Worm (Caenorhabditis elegans) whole organism, L4/young adult: ENCODE measurements around the gene mkk-4.

Experiments
- dao-5 ChIP-seq: sonication (generic microtip); optimal IDR thresholded peaks from 2 replicates; lab custom pipeline; 2016; ENCODE audit warnings: missing genotype, missing genetic modification characterization, moderate library complexity, missing compliant biosample characterization
- him-1 ChIP-seq: sonication (generic microtip); optimal IDR thresholded peaks from 2 replicates; lab custom pipeline; 2016; ENCODE audit warnings: missing genotype, missing genetic modification reagents, missing genetic modification characterization, missing compliant biosample characterization

- no peak for TF ChIP-seq him-1 (tag; lab: Kevin White, UChicago)
- no peak for TF ChIP-seq dao-5 (tag; lab: Kevin White, UChicago)
Observed at ce11 chrX:10078637-10079036, 51.0 kb downstream of the mkk-4 start.
